Worm (Caenorhabditis elegans): Measurements from ENCODE around the gene sre-4.

sre-4 gene

ce11 chrIV:9801418-9801817 lies 16.8 kb upstream of the sre-4 start (continued):
- TF ChIP-seq snpc-3.4 (tag; optimal IDR thresholded peaks at IDR 0.05) (no peak), nhr-80 (tag; optimal IDR thresholded peaks at IDR 0.05) (peak; percentile 97), rec-8 (tag; optimal IDR thresholded peaks at IDR 0.05) (no peak), rpc-1 (optimal IDR thresholded peaks at IDR 0.05) (no peak), rpc-1 (tag; optimal IDR thresholded peaks at IDR 0.05) (no peak), Y56A3A.18 (GFP tag; IDR thresholded peaks at IDR 0.05) (no peak), chd-7 (tag; optimal IDR thresholded peaks at IDR 0.05) (no peak), F49E8.2 (tag; optimal IDR thresholded peaks at IDR 0.05; ENCODE audit: insufficient read depth) (no peak), dpff-1 (tag; optimal IDR thresholded peaks at IDR 0.05) (no peak), madf-8 (GFP tag; conservative IDR thresholded peaks at IDR 0.05) (no peak), cebp-1 (GFP tag; IDR thresholded peaks at IDR 0.05) (no peak), cebp-1 (tag; optimal IDR thresholded peaks at IDR 0.05) (peak; percentile 54), snpc-1.1 (tag; optimal IDR thresholded peaks at IDR 0.05; ENCODE audit: insufficient read depth) (no peak), ceh-58 (GFP tag; IDR thresholded peaks at IDR 0.05) (no peak), dox-1 (GFP tag; IDR thresholded peaks at IDR 0.05) (peak; percentile 51; the same call in 1 of the 2 replicates), ztf-18 (tag; optimal IDR thresholded peaks at IDR 0.05) (no peak), nfya-1 (tag; optimal IDR thresholded peaks at IDR 0.05; ENCODE audit: borderline replicate concordance, insufficient read depth) (no peak), nfya-2 (GFP tag; IDR thresholded peaks at IDR 0.05) (no peak), xnd-1 (tag; optimal IDR thresholded peaks at IDR 0.05) (no peak), madf-6 (GFP tag; IDR thresholded peaks at IDR 0.05) (no peak), ccch-3 (GFP tag; optimal IDR thresholded peaks at IDR 0.05) (no peak), sdz-38 (tag; optimal IDR thresholded peaks at IDR 0.05) (no peak), pha-4 (tag; optimal IDR thresholded peaks at IDR 0.05) (no peak), Y53F4B.3 (GFP tag; IDR thresholded peaks at IDR 0.05) (no peak), unc-62 (GFP tag; optimal IDR thresholded peaks at IDR 0.05) (no peak), F37B4.10 (GFP tag; IDR thresholded peaks at IDR 0.05) (no peak), hlh-26 (GFP tag; conservative IDR thresholded peaks at IDR 0.05) (no peak), ceh-79 (tag; optimal IDR thresholded peaks at IDR 0.05) (no peak), madf-3 (GFP tag; IDR thresholded peaks at IDR 0.05) (no peak), zfh-2 (GFP tag; conservative IDR thresholded peaks at IDR 0.05) (no peak), F57C9.4 (tag; optimal IDR thresholded peaks at IDR 0.05) (no peak), rcor-1 (GFP tag; IDR thresholded peaks at IDR 0.05) (no peak), bed-1 (GFP tag; IDR thresholded peaks at IDR 0.05) (no peak), egl-18 (GFP tag; IDR thresholded peaks at IDR 0.05) (no peak), ceh-40 (GFP tag; IDR thresholded peaks at IDR 0.05) (0 out of 2 replicates have a peak, but pooled peaks have one; percentile 7), F33H1.4 (GFP tag; IDR thresholded peaks at IDR 0.05) (no peak), F52B5.7 (tag; optimal IDR thresholded peaks at IDR 0.05) (no peak), T26A5.8 (tag; optimal IDR thresholded peaks at IDR 0.05) (no peak), F39B2.1 (GFP tag; IDR thresholded peaks at IDR 0.05) (no peak), sea-2 (GFP tag; IDR thresholded peaks at IDR 0.05) (no peak), lin-40 (tag; optimal IDR thresholded peaks at IDR 0.05) (peak; percentile 31), mcd-1 (GFP tag; IDR thresholded peaks at IDR 0.05) (no peak), nhr-120 (GFP tag; IDR thresholded peaks at IDR 0.05) (no peak), nhr-27 (tag; optimal IDR thresholded peaks at IDR 0.05) (no peak), lag-1 (GFP tag; IDR thresholded peaks at IDR 0.05) (no peak), madf-10 (tag; optimal IDR thresholded peaks at IDR 0.05) (peak; percentile 42), let-526 (GFP tag; IDR thresholded peaks at IDR 0.05) (no peak), B0336.3 (GFP tag; IDR thresholded peaks at IDR 0.05) (no peak), attf-6 (GFP tag; IDR thresholded peaks at IDR 0.05) (no peak), gei-17 (GFP tag; optimal IDR thresholded peaks at IDR 0.05) (no peak), B0019.2 (GFP tag; conservative IDR thresholded peaks at IDR 0.05) (no peak)

Data from whole organism, young adult.